Worm (Caenorhabditis elegans) whole organism, late embryonic: ENCODE measurements around the gene Y73F8A.10.

ENCODE experiments used
- ama-1 ChIP-seq: fragments of 150-350 bp; optimal IDR thresholded peaks from 2 replicates; lab custom pipeline; 2014
- ceh-34 ChIP-seq: sonication (generic microtip); optimal IDR thresholded peaks from 2 replicates; lab custom pipeline; 2016; ENCODE audit warnings: mild to moderate bottlenecking, missing genetic modification characterization, missing compliant biosample characterization
- elt-4 ChIP-seq: sonication (generic microtip); optimal IDR thresholded peaks from 2 replicates; lab custom pipeline; 2016; ENCODE audit warnings: missing genetic modification characterization, missing compliant biosample characterization
- eyg-1 ChIP-seq: sonication (generic microtip); optimal IDR thresholded peaks from 2 replicates; lab custom pipeline; 2016; ENCODE audit warnings: missing genotype, missing genetic modification characterization, missing compliant biosample characterization
- lin-11 ChIP-seq: fragments of 200-800 bp; sonication (Bioruptor generic); optimal IDR thresholded peaks from 2 replicates; lab custom pipeline; 2018; ENCODE audit warnings: mild to moderate bottlenecking, missing genetic modification characterization, missing compliant biosample characterization
- nhr-11 ChIP-seq: fragments of 150-350 bp; optimal IDR thresholded peaks from 2 replicates; lab custom pipeline; 2014; ENCODE audit warnings: missing biosample characterization, missing genetic modification characterization
- pha-4 ChIP-seq: fragments of 150-350 bp; optimal IDR thresholded peaks from 2 replicates; lab custom pipeline; 2018; ENCODE audit warnings: missing biosample characterization, missing genetic modification reagents, missing genetic modification characterization

DNA sequence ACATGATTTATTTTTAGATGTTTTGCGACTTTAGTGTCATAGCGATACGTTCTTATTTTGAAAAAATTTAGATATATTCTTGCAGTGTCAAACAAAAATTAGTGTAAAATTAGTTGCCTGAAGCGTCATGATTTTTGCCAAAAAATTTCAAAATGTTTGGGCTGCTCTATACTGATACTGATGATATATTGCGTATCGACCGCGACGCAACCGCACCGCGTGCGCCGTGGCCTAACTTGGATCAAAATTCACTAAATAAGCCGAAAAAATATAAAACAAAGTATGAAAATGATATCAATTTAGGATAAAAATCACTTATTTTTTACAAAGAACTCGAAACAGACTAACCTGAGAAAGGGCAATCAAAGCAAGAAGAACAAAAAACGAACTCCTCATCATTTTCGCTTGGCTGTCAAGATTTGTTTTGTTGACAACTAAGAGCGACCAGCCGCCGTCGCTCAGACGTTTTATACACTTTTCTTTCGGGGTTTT, 18.7 kb upstream of the Y73F8A.10 start, which contains the start of gene ccg-1:
- TF ChIP-seq ceh-34 (no peak), pha-4 (tag; lab: Kevin White, UChicago) (no peak), ama-1 (lab: Kevin White, UChicago) (no peak), lin-11 (tag; lab: Kevin White, UChicago) (no peak), elt-4 (tag; lab: Kevin White, UChicago) (no peak), eyg-1 (tag; lab: Kevin White, UChicago) (no peak), nhr-11 (tag; lab: Kevin White, UChicago) (no peak)
